Fruit fly (Drosophila melanogaster) whole organism, pupa: ENCODE measurements around the gene CG3281.
A peak's percentile ranks its signal among the peaks of the same experiment; 100 is the strongest.
"Not testable (repeated sequence)": the region's sequence is repeated elsewhere in the genome, so short reads cannot be mapped to it uniquely, and the experiment has no call there.

Experiments
- CG10348 ChIP-seq: fragments of 200-800 bp; sonication (Bioruptor generic); IDR thresholded peaks from 2 replicates; pipeline ENCODE4 v1.3.6; 2022; ENCODE audit warnings: missing biosample characterization, missing genetic modification characterization
- CG12605 ChIP-seq: fragments of 200-800 bp; sonication (Bioruptor generic); IDR thresholded peaks from 2 replicates; pipeline ENCODE4 v1.3.6; 2022; ENCODE audit warnings: missing biosample characterization, missing genetic modification characterization
- CG13204 ChIP-seq: fragments of 200-800 bp; sonication (Bioruptor generic); optimal IDR thresholded peaks from 2 replicates; lab custom pipeline; 2018; ENCODE audit warnings: missing biosample characterization, mild to moderate bottlenecking, missing genetic modification characterization, moderate library complexity
- CG14655 ChIP-seq: fragments of 200-800 bp; sonication (Bioruptor generic); optimal IDR thresholded peaks from 3 replicates; lab custom pipeline; 2017; ENCODE audit warnings: mild to moderate bottlenecking, missing biosample characterization, missing genetic modification reagents, missing genetic modification characterization
- CG15710 ChIP-seq: fragments of 200-800 bp; sonication (Bioruptor generic); optimal IDR thresholded peaks from 2 replicates; lab custom pipeline; 2018; ENCODE audit warnings: missing biosample characterization, mild to moderate bottlenecking, missing genetic modification characterization, moderate library complexity
- CG17806 ChIP-seq: fragments of 200-800 bp; sonication (Bioruptor generic); optimal IDR thresholded peaks from 2 replicates; lab custom pipeline; 2018; ENCODE audit warnings: missing biosample characterization, mild to moderate bottlenecking, missing genetic modification characterization, moderate library complexity
- CG32121 ChIP-seq: fragments of 200-800 bp; sonication (Bioruptor generic); IDR thresholded peaks from 2 replicates; pipeline ENCODE4 v1.3.6; 2022; ENCODE audit warnings: missing biosample characterization, missing genetic modification characterization
- CG34367 ChIP-seq: fragments of 200-800 bp; sonication (Bioruptor generic); optimal IDR thresholded peaks from 2 replicates; lab custom pipeline; 2018; ENCODE audit warnings: missing biosample characterization, mild to moderate bottlenecking, missing genetic modification characterization
- CG4496 ChIP-seq: fragments of 200-800 bp; sonication (Bioruptor generic); IDR thresholded peaks from 3 replicates; pipeline ENCODE4 v1.3.6; 2022; ENCODE audit warnings: missing biosample characterization, missing genetic modification characterization
- CG8159 ChIP-seq: fragments of 200-800 bp; sonication (Bioruptor generic); optimal IDR thresholded peaks from 3 replicates; lab custom pipeline; 2018; ENCODE audit warnings: missing biosample characterization, mild to moderate bottlenecking, missing genetic modification characterization, moderate library complexity
- CG8301 ChIP-seq: fragments of 200-800 bp; sonication (Bioruptor generic); optimal IDR thresholded peaks from 2 replicates; lab custom pipeline; 2018; ENCODE audit warnings: missing biosample characterization, mild to moderate bottlenecking, missing genetic modification characterization
- CG9948 ChIP-seq: fragments of 200-800 bp; sonication (Bioruptor generic); optimal IDR thresholded peaks from 2 replicates; lab custom pipeline; 2018; ENCODE audit warnings: missing biosample characterization, mild to moderate bottlenecking, missing genetic modification characterization, moderate library complexity
- D1 ChIP-seq: fragments of 200-800 bp; sonication (Bioruptor generic); optimal IDR thresholded peaks from 2 replicates; lab custom pipeline; 2018; ENCODE audit warnings: missing biosample characterization, mild to moderate bottlenecking, missing genetic modification characterization, moderate library complexity
- EcR ChIP-seq: fragments of 200-800 bp; sonication (Bioruptor generic); optimal IDR thresholded peaks from 3 replicates; lab custom pipeline; 2019; ENCODE audit warnings: missing biosample characterization, missing genetic modification characterization, mild to moderate bottlenecking, moderate library complexity, missing genetic modification reagents
- Ets98B ChIP-seq: fragments of 200-800 bp; sonication (Bioruptor generic); IDR thresholded peaks from 2 replicates; pipeline ENCODE4 v1.3.6; 2022; ENCODE audit warnings: missing biosample characterization, missing genetic modification characterization
- Pif1A ChIP-seq: fragments of 200-800 bp; sonication (Bioruptor generic); optimal IDR thresholded peaks from 3 replicates; lab custom pipeline; 2016; ENCODE audit warnings: missing biosample characterization, missing genetic modification characterization
- Pif1B ChIP-seq: fragments of 200-800 bp; sonication (Bioruptor generic); optimal IDR thresholded peaks from 3 replicates; lab custom pipeline; 2016; ENCODE audit warnings: missing biosample characterization, missing genetic modification characterization
- Snoo ChIP-seq: fragments of 200-800 bp; sonication (Bioruptor generic); optimal IDR thresholded peaks from 3 replicates; lab custom pipeline; 2017; ENCODE audit warnings: missing biosample characterization, mild to moderate bottlenecking, missing genetic modification characterization, inconsistent platforms
- fd96Ca ChIP-seq: fragments of 200-800 bp; sonication (Bioruptor generic); IDR thresholded peaks from 3 replicates; pipeline ENCODE4 v1.3.6; 2022; ENCODE audit warnings: missing biosample characterization, missing genetic modification characterization
- gl ChIP-seq: fragments of 200-800 bp; sonication (Bioruptor generic); optimal IDR thresholded peaks from 2 replicates; lab custom pipeline; 2018; ENCODE audit warnings: missing biosample characterization, mild to moderate bottlenecking, missing genetic modification characterization
- rn ChIP-seq: fragments of 200-800 bp; sonication (Bioruptor generic); IDR thresholded peaks from 2 replicates; pipeline ENCODE4 v1.3.6; 2022; ENCODE audit warnings: missing biosample characterization, missing genetic modification characterization

CG3281 gene

DNA sequence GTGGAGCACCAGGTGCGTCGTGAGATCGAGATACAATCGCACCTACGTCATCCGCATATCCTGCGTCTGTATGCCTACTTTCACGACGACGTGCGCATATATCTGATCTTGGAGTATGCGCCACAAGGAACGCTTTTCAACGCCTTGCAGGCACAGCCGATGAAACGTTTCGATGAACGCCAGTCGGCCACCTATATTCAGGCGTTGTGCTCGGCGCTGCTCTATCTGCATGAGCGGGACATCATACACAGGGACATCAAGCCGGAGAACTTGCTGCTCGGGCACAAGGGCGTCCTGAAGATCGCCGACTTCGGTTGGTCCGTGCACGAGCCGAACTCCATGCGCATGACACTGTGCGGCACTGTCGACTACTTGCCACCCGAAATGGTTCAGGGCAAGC lies 1.4 kb upstream of the CG3281 start:
- TF ChIP-seq Snoo (tag; lab: Kevin White, UChicago) (no peak), CG12605 (GFP tag; lab: Robert Waterston, UW) (no peak), CG17806 (tag; lab: Kevin White, UChicago) (no peak), CG8159 (tag; lab: Kevin White, UChicago) (no peak), CG15710 (no peak), fd96Ca (no peak), CG4496 (GFP tag; lab: Robert Waterston, UW) (no peak), CG9948 (no peak), D1 (no peak), Pif1B (no peak), CG32121 (GFP tag; lab: Robert Waterston, UW) (no peak), CG10348 (GFP tag; lab: Robert Waterston, UW) (no peak)

DNA sequence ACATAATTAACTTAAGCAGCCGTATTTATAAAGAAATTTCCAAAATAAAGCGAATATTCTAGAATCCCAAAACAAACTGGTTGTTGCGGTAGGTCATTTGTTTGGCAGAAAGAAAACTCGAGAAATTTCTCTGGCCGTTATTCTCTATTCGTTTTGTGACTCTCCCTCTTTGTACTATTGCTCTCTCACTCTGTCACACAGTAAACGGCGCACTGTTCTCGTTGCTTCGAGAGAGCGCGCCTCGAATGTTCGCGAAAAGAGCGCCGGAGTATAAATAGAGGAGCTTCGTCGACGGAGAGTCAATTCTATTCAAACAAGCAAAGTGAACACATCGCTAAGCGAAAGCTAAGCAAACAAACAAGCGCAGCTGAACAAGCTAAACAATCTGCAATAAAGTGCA lies 4.4 kb downstream of the CG3281 start, which contains the start of gene Hsp70Ab:
Gene Hsp70Ab (plus strand): TSS at position 301 of the 400 bp plus-strand sequence.
- not testable (repeated sequence) for TF ChIP-seq CG13204 (GFP tag; lab: Kevin White, UChicago); fd96Ca; CG8159 (tag; lab: Kevin White, UChicago)

DNA sequence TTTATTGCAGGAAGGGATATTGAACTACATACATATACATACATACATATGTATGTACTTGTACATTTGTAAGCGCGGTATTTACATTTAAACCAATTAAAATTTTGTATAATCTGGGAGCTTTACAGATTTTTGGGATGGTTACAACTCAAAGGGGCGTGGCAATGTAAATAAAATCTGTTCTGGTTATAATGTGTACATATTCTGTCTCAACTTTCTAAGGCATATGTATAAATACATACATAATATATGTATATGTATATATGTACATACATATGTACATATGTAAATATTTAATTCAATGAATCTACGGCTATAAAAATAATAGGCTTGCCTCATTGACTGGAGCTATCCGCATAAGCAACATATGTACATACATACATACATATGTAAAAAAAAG lies 5.2 kb downstream of the CG3281 start:
- TF ChIP-seq CG8159 (tag; lab: Kevin White, UChicago): no peak
- TF ChIP-seq CG9948: no peak
- no peak for TF ChIP-seq CG14655 (GFP tag; lab: Kevin White, UChicago)

DNA sequence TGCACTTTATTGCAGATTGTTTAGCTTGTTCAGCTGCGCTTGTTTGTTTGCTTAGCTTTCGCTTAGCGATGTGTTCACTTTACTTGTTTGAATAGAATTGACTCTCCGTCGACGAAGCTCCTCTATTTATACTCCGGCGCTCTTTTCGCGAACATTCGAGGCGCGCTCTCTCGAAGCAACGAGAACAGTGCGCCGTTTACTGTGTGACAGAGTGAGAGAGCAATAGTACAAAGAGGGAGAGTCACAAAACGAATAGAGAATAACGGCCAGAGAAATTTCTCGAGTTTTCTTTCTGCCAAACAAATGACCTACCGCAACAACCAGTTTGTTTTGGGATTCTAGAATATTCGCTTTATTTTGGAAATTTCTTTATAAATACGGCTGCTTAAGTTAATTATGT lies 6.2 kb downstream of the CG3281 start, which contains the start of gene Hsp70Aa:
Gene Hsp70Aa (minus strand): TSS at position 101 of the 400 bp plus-strand sequence.
- not testable (repeated sequence) for TF ChIP-seq Ets98B (GFP tag; lab: Robert Waterston, UW); Pif1A (GFP tag; lab: Kevin White, UChicago); CG13204 (GFP tag; lab: Kevin White, UChicago)

DNA sequence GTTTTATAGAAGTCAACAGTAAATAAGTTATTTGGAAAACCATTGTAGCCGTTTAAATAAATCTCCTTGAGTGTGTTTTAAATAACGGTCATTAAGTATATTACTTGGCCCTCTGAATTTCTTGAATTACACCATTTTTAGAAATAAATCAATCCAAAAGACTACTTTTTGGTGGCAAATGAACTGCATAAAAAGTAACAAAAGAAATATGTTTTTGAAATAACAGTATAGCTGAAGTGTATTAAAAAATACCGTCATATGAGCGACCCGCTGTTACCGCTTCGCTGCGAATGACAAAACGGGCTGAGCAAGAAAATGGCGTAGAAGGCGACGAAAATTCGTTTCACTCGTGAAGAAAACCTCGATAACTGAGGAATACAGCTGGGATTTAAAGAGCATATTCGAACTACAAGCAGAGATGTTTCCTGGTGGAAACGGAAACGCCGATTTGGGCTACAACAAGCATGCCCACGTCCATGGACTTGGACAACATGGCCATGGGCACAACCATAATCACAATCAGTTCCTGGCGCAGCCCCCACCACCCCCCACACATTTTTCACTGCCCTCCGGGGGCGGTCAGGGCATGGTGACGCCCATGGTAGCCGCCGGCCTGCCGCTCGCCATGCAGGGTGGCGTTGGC lies 13.1 kb downstream of the CG3281 start, which contains the start of gene CG31211:
Gene CG31211 (plus strand): TSS at position 294 of the 643 bp plus-strand sequence.
- TF ChIP-seq Pif1B: no peak
- no peak for TF ChIP-seq CG13204 (GFP tag; lab: Kevin White, UChicago)
- no peak for TF ChIP-seq CG14655 (GFP tag; lab: Kevin White, UChicago)
- TF ChIP-seq CG32121 (GFP tag; lab: Robert Waterston, UW): no peak
- TF ChIP-seq Ets98B (GFP tag; lab: Robert Waterston, UW): no peak
- no peak for TF ChIP-seq CG4496 (GFP tag; lab: Robert Waterston, UW)
- no peak for TF ChIP-seq CG15710
- no peak for TF ChIP-seq CG8301 (tag; lab: Kevin White, UChicago)
- no peak for TF ChIP-seq fd96Ca
- no peak for TF ChIP-seq CG12605 (GFP tag; lab: Robert Waterston, UW)
- no peak for TF ChIP-seq CG10348 (GFP tag; lab: Robert Waterston, UW)

DNA sequence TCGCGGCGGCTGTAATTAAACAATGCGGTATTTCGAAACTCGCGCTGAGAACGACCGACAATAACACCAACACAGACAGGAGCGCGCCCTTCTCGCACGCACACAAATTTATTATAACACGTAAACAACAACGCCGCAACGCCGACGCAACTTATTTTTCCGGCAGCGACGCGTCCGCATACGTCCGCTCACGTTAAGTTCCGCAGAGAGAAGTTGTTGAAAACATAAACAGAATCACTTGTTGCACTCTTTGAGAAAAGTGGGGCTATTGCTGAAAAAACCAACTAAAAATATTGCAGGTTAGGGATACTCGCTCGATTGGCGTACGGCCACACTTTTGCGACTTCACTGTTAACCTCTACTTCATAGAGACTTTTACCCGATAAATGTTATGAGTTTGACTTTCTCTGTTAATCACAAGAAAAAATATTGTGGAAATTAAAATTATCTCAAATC lies 13.7 kb downstream of the CG3281 start, which contains the start of gene Cad87A:
Gene Cad87A (minus strand): TSS at position 227 of the 456 bp plus-strand sequence.
- TF ChIP-seq fd96Ca (no peak), CG8159 (tag; lab: Kevin White, UChicago) (peak; percentile 7), CG14655 (GFP tag; lab: Kevin White, UChicago) (no peak), CG32121 (GFP tag; lab: Robert Waterston, UW) (no peak), rn (no peak), CG34367 (tag; lab: Kevin White, UChicago) (no peak), CG17806 (tag; lab: Kevin White, UChicago) (no peak), CG10348 (GFP tag; lab: Robert Waterston, UW) (no peak), gl (tag; lab: Kevin White, UChicago) (peak; percentile 12), CG15710 (no peak), CG12605 (GFP tag; lab: Robert Waterston, UW) (no peak), Pif1A (GFP tag; lab: Kevin White, UChicago) (no peak), Pif1B (no peak), Snoo (tag; lab: Kevin White, UChicago) (no peak), D1 (no peak), CG4496 (GFP tag; lab: Robert Waterston, UW) (no peak), EcR (GFP tag; lab: Kevin White, UChicago) (peak; percentile 43), CG13204 (GFP tag; lab: Kevin White, UChicago) (no peak), CG9948 (no peak), CG8301 (tag; lab: Kevin White, UChicago) (no peak), Ets98B (GFP tag; lab: Robert Waterston, UW) (no peak)

DNA sequence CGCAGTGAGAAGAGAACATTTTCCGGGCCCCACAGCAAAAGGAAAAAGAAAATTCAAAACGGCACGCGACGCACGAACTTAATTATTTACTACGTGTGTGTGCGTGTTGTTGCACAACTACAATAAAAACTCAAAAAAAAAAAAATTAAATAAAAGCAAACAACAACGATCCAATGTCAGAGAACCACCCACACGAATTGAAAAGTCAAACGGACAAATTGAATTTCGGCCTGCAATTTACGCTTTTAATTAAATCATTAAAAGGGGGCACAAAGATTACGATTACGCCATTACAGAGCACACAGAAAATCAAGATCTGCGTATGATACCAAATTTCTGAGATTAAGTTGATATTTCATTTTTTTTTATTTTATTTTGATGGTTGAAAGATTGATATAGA lies 14.6 kb downstream of the CG3281 start:
- TF ChIP-seq Pif1A (GFP tag; lab: Kevin White, UChicago) (no peak), Ets98B (GFP tag; lab: Robert Waterston, UW) (no peak), Pif1B (no peak), CG10348 (GFP tag; lab: Robert Waterston, UW) (no peak), CG34367 (tag; lab: Kevin White, UChicago) (no peak), CG4496 (GFP tag; lab: Robert Waterston, UW) (no peak), CG13204 (GFP tag; lab: Kevin White, UChicago) (no peak), Snoo (tag; lab: Kevin White, UChicago) (no peak), rn (no peak), gl (tag; lab: Kevin White, UChicago) (no peak), CG15710 (no peak), CG12605 (GFP tag; lab: Robert Waterston, UW) (no peak), EcR (GFP tag; lab: Kevin White, UChicago) (no peak)
